Worm (Caenorhabditis elegans) whole organism, late embryonic: ENCODE data around the gene C09E7.8.

Source experiments
- ahr-1 ChIP-seq: sonication (generic microtip); optimal IDR thresholded peaks from 2 replicates; lab custom pipeline; 2016; ENCODE audit warnings: missing genetic modification characterization, missing compliant biosample characterization
- tbx-2 ChIP-seq: sonication (generic microtip); optimal IDR thresholded peaks from 2 replicates; lab custom pipeline; 2016; ENCODE audit warnings: missing genetic modification characterization, missing compliant biosample characterization

DNA sequence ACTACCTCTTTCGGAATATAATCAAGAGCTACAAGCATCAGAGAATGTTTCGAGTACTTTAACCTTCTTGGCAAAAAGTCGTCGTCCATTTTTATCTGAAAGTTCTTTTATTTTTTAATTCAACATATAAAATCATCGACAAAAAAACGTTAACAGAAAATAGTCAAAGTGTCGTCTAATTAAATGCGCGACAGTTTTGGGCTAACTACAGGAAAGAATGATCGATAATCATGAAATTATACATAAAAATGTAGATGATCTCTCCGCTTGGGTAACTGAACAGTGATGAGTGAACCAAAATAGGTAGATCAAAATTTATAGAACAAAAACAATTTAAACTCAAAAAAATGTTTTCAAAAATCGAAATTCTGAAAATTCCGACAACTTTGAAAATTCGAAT is at the start of gene C09E7.8:
- TF ChIP-seq tbx-2 (tag; lab: Kevin White, UChicago) (no peak), ahr-1 (no peak)
